Worm (Caenorhabditis elegans): ENCODE measurements around the gene wsp-1.

DNA sequence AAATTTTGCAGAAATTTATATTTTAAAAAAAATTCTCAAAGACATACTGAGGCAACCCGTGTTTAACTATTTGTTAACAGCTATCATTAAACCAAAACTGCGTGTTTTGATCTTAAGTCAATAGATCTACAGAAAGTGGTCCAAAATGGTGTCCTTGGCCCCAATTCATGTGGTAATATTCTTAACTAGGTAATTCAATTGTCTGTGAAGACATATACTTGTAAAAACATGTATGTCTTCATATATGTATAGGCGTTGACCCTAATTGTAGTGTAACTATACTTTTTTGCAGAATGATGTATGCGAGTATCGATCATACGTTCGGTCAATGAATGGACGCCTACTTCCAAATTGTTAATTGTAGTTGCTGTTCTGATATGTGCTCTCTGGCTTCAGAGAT, 29.1 kb downstream of the wsp-1 start, which contains the start of gene C07G1.15:
- TF ChIP-seq B0261.1 (tag; optimal IDR thresholded peaks at IDR 0.05) (no peak), snpc-1.1 (tag; optimal IDR thresholded peaks at IDR 0.05; ENCODE audit: insufficient read depth) (no peak), madf-6 (GFP tag; IDR thresholded peaks at IDR 0.05) (no peak), attf-3 (GFP tag; conservative IDR thresholded peaks at IDR 0.05) (no peak), unc-62 (GFP tag; optimal IDR thresholded peaks at IDR 0.05) (no peak), F49E8.2 (tag; optimal IDR thresholded peaks at IDR 0.05; ENCODE audit: insufficient read depth) (no peak), B0019.2 (GFP tag; conservative IDR thresholded peaks at IDR 0.05) (no peak)
